Fruit fly (Drosophila melanogaster) whole organism, embryonic: Measurements from ENCODE around the gene Vm32E.

Experiments used
- Aef1 ChIP-seq: fragments of 200-800 bp; sonication (Bioruptor generic); IDR thresholded peaks from 3 replicates; pipeline ENCODE4 v1.3.6; 2022; ENCODE audit warnings: missing biosample characterization, missing genetic modification characterization
- BEAF-32 ChIP-seq: fragments of 200-800 bp; sonication (Bioruptor generic); optimal IDR thresholded peaks from 3 replicates; lab custom pipeline; 2017; ENCODE audit warnings: missing biosample characterization, missing genetic modification characterization, mild to moderate bottlenecking, moderate library complexity, missing genetic modification reagents
- BtbVII ChIP-seq: fragments of 200-800 bp; sonication (Bioruptor generic); optimal IDR thresholded peaks from 3 replicates; lab custom pipeline; 2017; ENCODE audit warnings: missing biosample characterization, mild to moderate bottlenecking, missing genetic modification characterization
- CG10209 ChIP-seq: fragments of 200-800 bp; sonication (Bioruptor generic); optimal IDR thresholded peaks from 3 replicates; lab custom pipeline; 2017; ENCODE audit warnings: missing biosample characterization, mild to moderate bottlenecking, missing genetic modification characterization, missing genetic modification reagents
- CG11085 ChIP-seq: fragments of 200-800 bp; sonication (Bioruptor generic); IDR thresholded peaks from 2 replicates; pipeline ENCODE4 v1.3.6; 2022; ENCODE audit warnings: missing biosample characterization, missing genetic modification characterization
- CG11456 ChIP-seq: fragments of 200-800 bp; sonication (Bioruptor generic); IDR thresholded peaks from 3 replicates; pipeline ENCODE4 v1.3.6; 2022; ENCODE audit warnings: missing biosample characterization, missing genetic modification characterization
- CG11504 ChIP-seq: fragments of 200-800 bp; sonication (Bioruptor generic); optimal IDR thresholded peaks from 3 replicates; lab custom pipeline; 2019; ENCODE audit warnings: missing biosample characterization, mild to moderate bottlenecking, missing genetic modification characterization, moderate library complexity
- CG12744 ChIP-seq: fragments of 200-800 bp; sonication (Bioruptor generic); optimal IDR thresholded peaks from 2 replicates; lab custom pipeline; 2016; ENCODE audit warnings: missing biosample characterization, missing genetic modification characterization
- CG12769 ChIP-seq: fragments of 200-800 bp; sonication (Bioruptor generic); optimal IDR thresholded peaks from 2 replicates; lab custom pipeline; 2019; ENCODE audit warnings: missing biosample characterization, mild to moderate bottlenecking, missing genetic modification characterization, moderate library complexity
- CG13775 ChIP-seq: fragments of 200-800 bp; sonication (Bioruptor generic); optimal IDR thresholded peaks from 3 replicates; lab custom pipeline; 2017; ENCODE audit warnings: missing biosample characterization, mild to moderate bottlenecking, missing genetic modification characterization
- CG14860 ChIP-seq: fragments of 200-800 bp; sonication (Bioruptor generic); IDR thresholded peaks from 3 replicates; pipeline ENCODE4 v1.3.6; 2022; ENCODE audit warnings: missing biosample characterization, missing genetic modification characterization; ENCODE audit not compliant: partially characterized antibody
- CG15514 ChIP-seq: fragments of 200-800 bp; sonication (Bioruptor generic); optimal IDR thresholded peaks from 3 replicates; lab custom pipeline; 2017; ENCODE audit warnings: missing biosample characterization, missing genetic modification characterization, mild to moderate bottlenecking, moderate library complexity, missing genetic modification reagents
- CG18764 ChIP-seq: fragments of 200-800 bp; sonication (Bioruptor generic); optimal IDR thresholded peaks from 3 replicates; lab custom pipeline; 2016; ENCODE audit warnings: missing biosample characterization, missing genetic modification characterization
- CG31365 ChIP-seq: fragments of 200-800 bp; sonication (Bioruptor generic); optimal IDR thresholded peaks from 2 replicates; lab custom pipeline; 2018; ENCODE audit warnings: missing biosample characterization, mild to moderate bottlenecking, missing genetic modification characterization
- CG32532 ChIP-seq: fragments of 200-800 bp; sonication (Bioruptor generic); IDR thresholded peaks from 2 replicates; pipeline ENCODE4 v1.3.6; 2022; ENCODE audit warnings: missing biosample characterization, missing genetic modification characterization
- CG32767 ChIP-seq: fragments of 200-800 bp; sonication (Bioruptor generic); IDR thresholded peaks from 2 replicates; pipeline ENCODE4 v1.3.6; 2022; ENCODE audit warnings: missing biosample characterization, missing genetic modification characterization
- CG42726 ChIP-seq: fragments of 200-800 bp; sonication (Bioruptor generic); IDR thresholded peaks from 2 replicates; pipeline ENCODE4 v1.3.6; 2022; ENCODE audit warnings: missing biosample characterization, missing genetic modification characterization; ENCODE audit not compliant: partially characterized antibody
- CG4707 ChIP-seq: fragments of 200-800 bp; sonication (Bioruptor generic); optimal IDR thresholded peaks from 2 replicates; lab custom pipeline; 2018; ENCODE audit warnings: missing biosample characterization, mild to moderate bottlenecking, missing genetic modification characterization, moderate library complexity
- CG5180 ChIP-seq: fragments of 200-800 bp; sonication (Bioruptor generic); optimal IDR thresholded peaks from 3 replicates; lab custom pipeline; 2017; ENCODE audit warnings: missing biosample characterization, missing genetic modification characterization, mild to moderate bottlenecking, moderate library complexity, missing genetic modification reagents
- CG5953 ChIP-seq: fragments of 200-800 bp; sonication (Bioruptor generic); IDR thresholded peaks from 2 replicates; pipeline ENCODE4 v1.3.6; 2022; ENCODE audit warnings: missing biosample characterization, missing genetic modification characterization
- CG6813 ChIP-seq: fragments of 200-800 bp; sonication (Bioruptor generic); optimal IDR thresholded peaks from 2 replicates; lab custom pipeline; 2017; ENCODE audit warnings: missing biosample characterization, missing genetic modification characterization, mild to moderate bottlenecking, moderate library complexity, missing genetic modification reagents
- CG8388 ChIP-seq: fragments of 200-800 bp; sonication (Bioruptor generic); optimal IDR thresholded peaks from 2 replicates; lab custom pipeline; 2019; ENCODE audit warnings: missing biosample characterization, mild to moderate bottlenecking, missing genetic modification characterization, moderate library complexity
- CG9437 ChIP-seq: fragments of 200-800 bp; sonication (Bioruptor generic); optimal IDR thresholded peaks from 2 replicates; lab custom pipeline; 2018; ENCODE audit warnings: missing biosample characterization, mild to moderate bottlenecking, missing genetic modification characterization
- CG9609 ChIP-seq: fragments of 200-800 bp; sonication (Bioruptor generic); optimal IDR thresholded peaks from 3 replicates; lab custom pipeline; 2016; ENCODE audit warnings: missing biosample characterization, missing genetic modification characterization
- CG9797 ChIP-seq: fragments of 200-800 bp; sonication (Bioruptor generic); optimal IDR thresholded peaks from 3 replicates; lab custom pipeline; 2018; ENCODE audit warnings: missing biosample characterization, mild to moderate bottlenecking, missing genetic modification characterization
- CG9932 ChIP-seq: fragments of 200-800 bp; sonication (Bioruptor generic); IDR thresholded peaks from 2 replicates; pipeline ENCODE4 v1.3.6; 2022; ENCODE audit warnings: missing biosample characterization, missing genetic modification characterization
- Dek ChIP-seq: fragments of 200-800 bp; sonication (Bioruptor generic); optimal IDR thresholded peaks from 3 replicates; lab custom pipeline; 2019; ENCODE audit warnings: missing biosample characterization, mild to moderate bottlenecking, missing genetic modification characterization, moderate library complexity
- Doc2 ChIP-seq: fragments of 200-800 bp; sonication (Bioruptor generic); IDR thresholded peaks from 2 replicates; pipeline ENCODE4 v1.3.6; 2022; ENCODE audit warnings: missing biosample characterization, missing genetic modification characterization
- Fer1 ChIP-seq: fragments of 200-800 bp; sonication (Bioruptor generic); optimal IDR thresholded peaks from 2 replicates; lab custom pipeline; 2017; ENCODE audit warnings: missing biosample characterization, mild to moderate bottlenecking, missing genetic modification characterization
- Hr51 ChIP-seq, 2 experiments: fragments of 200-800 bp; sonication (Bioruptor generic); optimal IDR thresholded peaks; 2 replicates in 1 of 2; 3 replicates in 1 of 2; lab custom pipeline; 2016 to 2018; ENCODE audit warnings: missing biosample characterization in 2 of 2, missing genetic modification characterization in 2 of 2, mild to moderate bottlenecking in 1 of 2, moderate library complexity in 1 of 2
- Lim3 ChIP-seq: fragments of 200-800 bp; sonication (Bioruptor generic); IDR thresholded peaks from 2 replicates; pipeline ENCODE4 v1.3.6; 2022; ENCODE audit warnings: missing biosample characterization, missing genetic modification characterization
- Nf-YB ChIP-seq: fragments of 200-800 bp; sonication (Bioruptor generic); optimal IDR thresholded peaks from 3 replicates; lab custom pipeline; 2019; ENCODE audit warnings: missing biosample characterization, mild to moderate bottlenecking, missing genetic modification characterization, moderate library complexity
- Stat92E ChIP-seq, 3 experiments: fragments of >200 bp in 2 of 3; fragments of 200-800 bp in 1 of 3; sonication (Bioruptor generic) in 1 of 3; optimal IDR thresholded peaks; 2 replicates each; lab custom pipeline; 2017 to 2019; ENCODE audit warnings: missing biosample characterization in 3 of 3, missing genetic modification characterization in 3 of 3, mild to moderate bottlenecking in 1 of 3, moderate library complexity in 1 of 3
- ac ChIP-seq: fragments of 200-800 bp; sonication (Bioruptor generic); optimal IDR thresholded peaks from 3 replicates; lab custom pipeline; 2017; ENCODE audit warnings: missing biosample characterization, mild to moderate bottlenecking, missing genetic modification characterization
- bab2 ChIP-seq: fragments of 200-800 bp; sonication (Bioruptor generic); optimal IDR thresholded peaks from 2 replicates; lab custom pipeline; 2016; ENCODE audit warnings: missing biosample characterization, missing genetic modification characterization
- dpn ChIP-seq, 2 experiments: fragments of 200-800 bp; sonication (Bioruptor generic); optimal IDR thresholded peaks; 3 replicates each; lab custom pipeline; 2016; ENCODE audit warnings: missing biosample characterization in 2 of 2, missing genetic modification characterization in 2 of 2
- gt ChIP-seq: fragments of 200-800 bp; sonication (Bioruptor generic); IDR thresholded peaks from 2 replicates; pipeline ENCODE4 v1.3.6; 2022; ENCODE audit warnings: missing biosample characterization, missing genetic modification characterization
- kah ChIP-seq: fragments of 200-800 bp; sonication (Bioruptor generic); optimal IDR thresholded peaks from 2 replicates; lab custom pipeline; 2018; ENCODE audit warnings: missing biosample characterization, mild to moderate bottlenecking, missing genetic modification characterization
- kni ChIP-seq: fragments of 200-800 bp; sonication (Bioruptor generic); optimal IDR thresholded peaks from 3 replicates; lab custom pipeline; 2017; ENCODE audit warnings: mild to moderate bottlenecking, missing biosample characterization, missing genetic modification reagents, missing genetic modification characterization
- lbe ChIP-seq: fragments of 200-800 bp; sonication (Bioruptor generic); optimal IDR thresholded peaks from 2 replicates; lab custom pipeline; 2016; ENCODE audit warnings: missing biosample characterization, mild to moderate bottlenecking, missing genetic modification characterization
- maf-S ChIP-seq: fragments of 200-800 bp; sonication (Bioruptor generic); optimal IDR thresholded peaks from 2 replicates; lab custom pipeline; 2016; ENCODE audit warnings: missing biosample characterization, missing genetic modification characterization
- mam ChIP-seq: fragments of 200-800 bp; sonication (Bioruptor generic); optimal IDR thresholded peaks from 3 replicates; lab custom pipeline; 2016; ENCODE audit warnings: missing biosample characterization, missing genetic modification characterization
- mirr ChIP-seq: fragments of 200-800 bp; sonication (Bioruptor generic); optimal IDR thresholded peaks from 3 replicates; lab custom pipeline; 2018; ENCODE audit warnings: missing biosample characterization, mild to moderate bottlenecking, missing genetic modification characterization
- oc ChIP-seq: fragments of 200-800 bp; sonication (Bioruptor generic); optimal IDR thresholded peaks from 2 replicates; lab custom pipeline; 2018; ENCODE audit warnings: missing biosample characterization, mild to moderate bottlenecking, missing genetic modification characterization, moderate library complexity
- pnt ChIP-seq: fragments of 200-800 bp; sonication (Bioruptor generic); optimal IDR thresholded peaks from 3 replicates; lab custom pipeline; 2016; ENCODE audit warnings: missing biosample characterization, missing genetic modification characterization
- prd ChIP-seq, 3 experiments: fragments of >200 bp in 2 of 3; fragments of 200-800 bp in 1 of 3; sonication (Bioruptor generic) in 1 of 3; optimal IDR thresholded peaks in 2 of 3; IDR thresholded peaks in 1 of 3; 2 replicates in 2 of 3; 3 replicates in 1 of 3; pipeline versions ENCODE4 v1.3.6 to Lab custom; 2017 to 2022; ENCODE audit warnings: missing biosample characterization in 1 of 3, missing genetic modification characterization in 1 of 3
- sc ChIP-seq, 3 experiments: fragments of >200 bp in 2 of 3; fragments of 200-800 bp in 1 of 3; sonication (Bioruptor generic) in 1 of 3; optimal IDR thresholded peaks; 2 replicates in 2 of 3; 3 replicates in 1 of 3; lab custom pipeline; 2017; ENCODE audit warnings: mild to moderate bottlenecking in 1 of 3, missing biosample characterization in 1 of 3, missing genetic modification characterization in 1 of 3, missing genetic modification reagents in 1 of 3
- toy ChIP-seq: fragments of 200-800 bp; sonication (Bioruptor generic); IDR thresholded peaks from 2 replicates; pipeline ENCODE4 v1.3.6; 2022; ENCODE audit warnings: missing biosample characterization, missing genetic modification characterization
- vfl ChIP-seq: fragments of 200-800 bp; sonication (Bioruptor generic); optimal IDR thresholded peaks from 2 replicates; lab custom pipeline; 2016; ENCODE audit warnings: missing biosample characterization, missing genetic modification characterization

The Vm32E gene

dm6 chr2L:11184144-11184543 lies 12.7 kb upstream of the Vm32E start (continued):
- no peak for TF ChIP-seq Doc2
- no peak for TF ChIP-seq toy (GFP tag; lab: Robert Waterston, UW)
- no peak for TF ChIP-seq CG14860 (GFP tag; lab: Robert Waterston, UW)
- TF ChIP-seq bab2 = no peak
- no peak for TF ChIP-seq CG9437 (GFP tag; lab: Kevin White, UChicago)
- no peak for TF ChIP-seq Aef1 (GFP tag; lab: Robert Waterston, UW)
- no peak for TF ChIP-seq mirr (GFP tag; lab: Kevin White, UChicago)
- TF ChIP-seq Nf-YB (GFP tag; lab: Kevin White, UChicago) = no peak
- no peak for TF ChIP-seq CG12744 (GFP tag; lab: Kevin White, UChicago)
- TF ChIP-seq Lim3 (GFP tag; lab: Robert Waterston, UW) = no peak
- no peak for TF ChIP-seq CG9797
- TF ChIP-seq maf-S (GFP tag; lab: Kevin White, UChicago) = no peak
- TF ChIP-seq CG5953 (GFP tag; lab: Robert Waterston, UW) = no peak
- no peak for TF ChIP-seq mam
- peak; percentile 51 for TF ChIP-seq lbe (GFP tag; lab: Kevin White, UChicago)
- TF ChIP-seq CG42726 (GFP tag; lab: Robert Waterston, UW) = no peak
- TF ChIP-seq CG15514 (GFP tag; lab: Kevin White, UChicago) = no peak
- TF ChIP-seq prd (optimal IDR thresholded peaks at IDR 0.05; lab: Kevin White, UChicago) = no peak
- TF ChIP-seq prd (GFP tag; IDR thresholded peaks at IDR 0.05; lab: Robert Waterston, UW) = no peak
- no peak for TF ChIP-seq pnt (GFP tag; lab: Kevin White, UChicago)
- no peak for TF ChIP-seq CG11456 (GFP tag; lab: Robert Waterston, UW)
- TF ChIP-seq oc (tag; lab: Kevin White, UChicago) = no peak
- TF ChIP-seq BtbVII = no peak
- no peak for TF ChIP-seq CG18764 (GFP tag; lab: Kevin White, UChicago)
- no peak for TF ChIP-seq CG4707 (GFP tag; lab: Kevin White, UChicago)
- no peak for TF ChIP-seq gt (GFP tag; lab: Robert Waterston, UW)
- no peak for TF ChIP-seq CG9609 (GFP tag; lab: Kevin White, UChicago)
- TF ChIP-seq Fer1 (GFP tag; lab: Kevin White, UChicago) = no peak
- TF ChIP-seq kni (GFP tag; lab: Kevin White, UChicago) = no peak
- TF ChIP-seq CG32767 (GFP tag; lab: Robert Waterston, UW) = no peak
- no peak for TF ChIP-seq CG31365
- peak; percentile 56 for TF ChIP-seq CG11504 (tag; lab: Kevin White, UChicago)
- TF ChIP-seq CG12769 (tag; lab: Kevin White, UChicago) = no peak
- TF ChIP-seq vfl (GFP tag; lab: Kevin White, UChicago) = no peak
- TF ChIP-seq Hr51 (GFP tag; optimal IDR thresholded peaks at IDR 0.05; lab: Kevin White, UChicago) = peak in 1 of 2 experiments; percentile 27
- peak; percentile 6 for TF ChIP-seq CG10209 (GFP tag; lab: Kevin White, UChicago)
- TF ChIP-seq CG32532 = no peak
- no peak for TF ChIP-seq BEAF-32 (GFP tag; lab: Kevin White, UChicago)
- no peak for TF ChIP-seq CG9932 (GFP tag; lab: Robert Waterston, UW)
- no peak for TF ChIP-seq ac (GFP tag; lab: Kevin White, UChicago)
- no peak for TF ChIP-seq Dek (tag; lab: Kevin White, UChicago)
- TF ChIP-seq sc (optimal IDR thresholded peaks at IDR 0.05; lab: Kevin White, UChicago) = no peak
- no peak for TF ChIP-seq sc (GFP tag; optimal IDR thresholded peaks at IDR 0.05; lab: Kevin White, UChicago)
- no peak for TF ChIP-seq CG13775 (GFP tag; lab: Kevin White, UChicago)
- no peak for TF ChIP-seq CG6813 (GFP tag; lab: Kevin White, UChicago)
- TF ChIP-seq CG5180 (GFP tag; lab: Kevin White, UChicago) = no peak
- TF ChIP-seq CG11085 (GFP tag; lab: Robert Waterston, UW) = no peak
- TF ChIP-seq dpn (GFP tag; optimal IDR thresholded peaks at IDR 0.05; lab: Kevin White, UChicago) = peak in 1 of 2 experiments; percentile 3
- no peak for TF ChIP-seq kah (GFP tag; lab: Kevin White, UChicago)
- no peak for TF ChIP-seq Stat92E (GFP tag; optimal IDR thresholded peaks at IDR 0.05; lab: Kevin White, UChicago)
- peak; percentile 38 for TF ChIP-seq CG8388
